Worm (Caenorhabditis elegans): Measurements from ENCODE around the gene F59C12.4.

F59C12.4 gene

ce11 chrX:16597791-16598190 is 4.6 kb downstream of the F59C12.4 start:
- no peak for TF ChIP-seq him-1 (tag; optimal IDR thresholded peaks at IDR 0.05)
- TF ChIP-seq W03F9.2 (tag; optimal IDR thresholded peaks at IDR 0.05), result no peak
- TF ChIP-seq dao-5 (tag; optimal IDR thresholded peaks at IDR 0.05), result no peak

- TF ChIP-seq W03F9.2 (tag; optimal IDR thresholded peaks at IDR 0.05), result no peak
- TF ChIP-seq dao-5 (tag; optimal IDR thresholded peaks at IDR 0.05), result no peak
- no peak for TF ChIP-seq him-1 (tag; optimal IDR thresholded peaks at IDR 0.05)
Observed at ce11 chrX:16596972-16597371, 5.5 kb downstream of the F59C12.4 start.

ce11 chrX:16595522-16596282 is 6.7 kb downstream of the F59C12.4 start:
- TF ChIP-seq him-1 (tag; optimal IDR thresholded peaks at IDR 0.05), result no peak
- no peak for TF ChIP-seq W03F9.2 (tag; optimal IDR thresholded peaks at IDR 0.05)
- TF ChIP-seq dao-5 (tag; optimal IDR thresholded peaks at IDR 0.05), result no peak

- TF ChIP-seq dao-5 (tag; optimal IDR thresholded peaks at IDR 0.05), result no peak
- TF ChIP-seq W03F9.2 (tag; optimal IDR thresholded peaks at IDR 0.05), result no peak
- no peak for TF ChIP-seq him-1 (tag; optimal IDR thresholded peaks at IDR 0.05)
Observed at ce11 chrX:16594931-16595330, 7.5 kb downstream of the F59C12.4 start, which contains the start of gene cdh-9. TSS of gene cdh-9 (plus strand) at chrX:16595231.

ce11 chrX:16591533-16591932 is 10.9 kb downstream of the F59C12.4 start:
- TF ChIP-seq W03F9.2 (tag; optimal IDR thresholded peaks at IDR 0.05) (no peak), him-1 (tag; optimal IDR thresholded peaks at IDR 0.05) (no peak), dao-5 (tag; optimal IDR thresholded peaks at IDR 0.05) (no peak)

- TF ChIP-seq dao-5 (tag; optimal IDR thresholded peaks at IDR 0.05) (peak; percentile 18), him-1 (tag; optimal IDR thresholded peaks at IDR 0.05) (peak; percentile 62), W03F9.2 (tag; optimal IDR thresholded peaks at IDR 0.05) (peak; percentile 19)
Observed at ce11 chrX:16590803-16591202, 11.6 kb downstream of the F59C12.4 start.

ce11 chrX:16590230-16590629 is 12.2 kb downstream of the F59C12.4 start:
- TF ChIP-seq W03F9.2 (tag; optimal IDR thresholded peaks at IDR 0.05), result no peak
- no peak for TF ChIP-seq him-1 (tag; optimal IDR thresholded peaks at IDR 0.05)
- no peak for TF ChIP-seq dao-5 (tag; optimal IDR thresholded peaks at IDR 0.05)

- TF ChIP-seq him-1 (tag; optimal IDR thresholded peaks at IDR 0.05) (no peak), dao-5 (tag; optimal IDR thresholded peaks at IDR 0.05) (no peak), W03F9.2 (tag; optimal IDR thresholded peaks at IDR 0.05) (no peak)
Observed at ce11 chrX:16588102-16588501, 14.3 kb downstream of the F59C12.4 start.

- no peak for TF ChIP-seq dao-5 (tag; optimal IDR thresholded peaks at IDR 0.05)
- TF ChIP-seq W03F9.2 (tag; optimal IDR thresholded peaks at IDR 0.05), result no peak
- no peak for TF ChIP-seq him-1 (tag; optimal IDR thresholded peaks at IDR 0.05)
Observed at ce11 chrX:16579303-16579795, 23.1 kb downstream of the F59C12.4 start, which contains the start of gene ser-1. TSS of gene ser-1 (plus strand) at chrX:16579745.

- TF ChIP-seq W03F9.2 (tag; optimal IDR thresholded peaks at IDR 0.05), result no peak
- TF ChIP-seq him-1 (tag; optimal IDR thresholded peaks at IDR 0.05), result no peak
- TF ChIP-seq dao-5 (tag; optimal IDR thresholded peaks at IDR 0.05), result no peak
Observed at ce11 chrX:16575262-16575661, 27.2 kb downstream of the F59C12.4 start.

ce11 chrX:16574303-16574702 is 28.1 kb downstream of the F59C12.4 start:
- TF ChIP-seq him-1 (tag; optimal IDR thresholded peaks at IDR 0.05), result no peak
- no peak for TF ChIP-seq dao-5 (tag; optimal IDR thresholded peaks at IDR 0.05)
- no peak for TF ChIP-seq W03F9.2 (tag; optimal IDR thresholded peaks at IDR 0.05)

ce11 chrX:16571877-16572276 is 30.5 kb downstream of the F59C12.4 start:
- TF ChIP-seq dao-5 (tag; optimal IDR thresholded peaks at IDR 0.05), result no peak
- TF ChIP-seq W03F9.2 (tag; optimal IDR thresholded peaks at IDR 0.05), result no peak
- TF ChIP-seq him-1 (tag; optimal IDR thresholded peaks at IDR 0.05), result no peak

- TF ChIP-seq W03F9.2 (tag; optimal IDR thresholded peaks at IDR 0.05) (no peak), him-1 (tag; optimal IDR thresholded peaks at IDR 0.05) (no peak), dao-5 (tag; optimal IDR thresholded peaks at IDR 0.05) (no peak)
Observed at ce11 chrX:16566358-16566757, 36.1 kb downstream of the F59C12.4 start.

ce11 chrX:16565781-16566180 is 36.6 kb downstream of the F59C12.4 start:
- TF ChIP-seq W03F9.2 (tag; optimal IDR thresholded peaks at IDR 0.05), result no peak
- no peak for TF ChIP-seq him-1 (tag; optimal IDR thresholded peaks at IDR 0.05)
- no peak for TF ChIP-seq dao-5 (tag; optimal IDR thresholded peaks at IDR 0.05)
